Worm (Caenorhabditis elegans): ENCODE measurements around the gene grd-5.

Gene grd-5

ce11 chrV:8610633-8611404 is 8.0 kb upstream of the grd-5 start, which contains the start of gene fip-4:
Gene fip-4, minus strand, starts transcription at chrV:8611268.
- 0 out of 2 replicates have a peak, but pooled peaks have one; percentile 18 for TF ChIP-seq B0336.3 (GFP tag; IDR thresholded peaks at IDR 0.05)
- TF ChIP-seq snpc-3.4 (tag; optimal IDR thresholded peaks at IDR 0.05), result no peak
- no peak for TF ChIP-seq Y53F4B.3 (GFP tag; IDR thresholded peaks at IDR 0.05)
- peak; percentile 67 for TF ChIP-seq nhr-80 (tag; optimal IDR thresholded peaks at IDR 0.05)
- no peak for TF ChIP-seq hmg-1.2 (GFP tag; IDR thresholded peaks at IDR 0.05)
- no peak for TF ChIP-seq lsl-1 (GFP tag; optimal IDR thresholded peaks at IDR 0.05)
- no peak for TF ChIP-seq akir-1 (GFP tag; optimal IDR thresholded peaks at IDR 0.05)
- TF ChIP-seq lag-1 (GFP tag; IDR thresholded peaks at IDR 0.05), result no peak
- TF ChIP-seq madf-10 (tag; optimal IDR thresholded peaks at IDR 0.05), result no peak
- no peak for TF ChIP-seq lsy-27 (tag; optimal IDR thresholded peaks at IDR 0.05; ENCODE audit: borderline replicate concordance, insufficient read depth)
- no peak for TF ChIP-seq pbrm-1 (GFP tag; IDR thresholded peaks at IDR 0.05)
- TF ChIP-seq die-1 (tag; optimal IDR thresholded peaks at IDR 0.05), result no peak
- no peak for TF ChIP-seq snpc-1.1 (tag; optimal IDR thresholded peaks at IDR 0.05; ENCODE audit: insufficient read depth)
- TF ChIP-seq aptf-2 (GFP tag; conservative IDR thresholded peaks at IDR 0.05), result no peak
- no peak for TF ChIP-seq attf-6 (GFP tag; IDR thresholded peaks at IDR 0.05)
- no peak for TF ChIP-seq ceh-27 (GFP tag; optimal IDR thresholded peaks at IDR 0.05)
- no peak for TF ChIP-seq efl-1 (GFP tag; optimal IDR thresholded peaks at IDR 0.05)
- TF ChIP-seq hsf-1 (GFP tag; IDR thresholded peaks at IDR 0.05), result no peak
- no peak for TF ChIP-seq Y79H2A.3 (GFP tag; conservative IDR thresholded peaks at IDR 0.05)
- TF ChIP-seq F57A8.1 (GFP tag; optimal IDR thresholded peaks at IDR 0.05), result no peak
- TF ChIP-seq rpc-1 (optimal IDR thresholded peaks at IDR 0.05), result no peak
- TF ChIP-seq rpc-1 (tag; optimal IDR thresholded peaks at IDR 0.05), result no peak
- TF ChIP-seq aptf-3 (GFP tag; IDR thresholded peaks at IDR 0.05), result 0 out of 2 replicates have a peak, but pooled peaks have one; percentile 23
- no peak for TF ChIP-seq snpc-4 (GFP tag; optimal IDR thresholded peaks at IDR 0.05)
- no peak for TF ChIP-seq snpc-4 (tag; optimal IDR thresholded peaks at IDR 0.05)
- TF ChIP-seq bed-2 (GFP tag; IDR thresholded peaks at IDR 0.05), result no peak
- no peak for TF ChIP-seq atf-7 (tag; optimal IDR thresholded peaks at IDR 0.05)
- TF ChIP-seq hlh-26 (GFP tag; conservative IDR thresholded peaks at IDR 0.05), result no peak
- TF ChIP-seq pha-4 (tag; optimal IDR thresholded peaks at IDR 0.05), result peak; percentile 68
- TF ChIP-seq ztf-3 (GFP tag; optimal IDR thresholded peaks at IDR 0.05), result no peak
- no peak for TF ChIP-seq K12H6.12 (tag; optimal IDR thresholded peaks at IDR 0.05)
- no peak for TF ChIP-seq ama-1 (optimal IDR thresholded peaks at IDR 0.05)
- TF ChIP-seq ama-1 (GFP tag; optimal IDR thresholded peaks at IDR 0.05), result no peak
- no peak for TF ChIP-seq gei-17 (GFP tag; optimal IDR thresholded peaks at IDR 0.05)
- no peak for TF ChIP-seq ceh-91 (GFP tag; IDR thresholded peaks at IDR 0.05)
- peak; percentile 10 for TF ChIP-seq ZK185.1 (tag; optimal IDR thresholded peaks at IDR 0.05; ENCODE audit: poor library complexity, severe bottlenecking)
- no peak for TF ChIP-seq Y95B8A.8 (GFP tag; IDR thresholded peaks at IDR 0.05)
- TF ChIP-seq zfh-2 (GFP tag; conservative IDR thresholded peaks at IDR 0.05), result 0 out of 2 replicates have a peak, but pooled peaks have one; percentile 8
- no peak for TF ChIP-seq F37B4.10 (GFP tag; IDR thresholded peaks at IDR 0.05)
- no peak for TF ChIP-seq snpc-1.3 (tag; optimal IDR thresholded peaks at IDR 0.05; ENCODE audit: insufficient read depth)
- no peak for TF ChIP-seq cebp-2 (GFP tag; IDR thresholded peaks at IDR 0.05)
- no peak for TF ChIP-seq ceh-100 (GFP tag; IDR thresholded peaks at IDR 0.05)
- TF ChIP-seq cebp-1 (GFP tag; IDR thresholded peaks at IDR 0.05), result no peak
- TF ChIP-seq cebp-1 (tag; optimal IDR thresholded peaks at IDR 0.05), result no peak
- no peak for TF ChIP-seq rec-8 (tag; optimal IDR thresholded peaks at IDR 0.05)
- no peak for TF ChIP-seq T07F8.4 (tag; optimal IDR thresholded peaks at IDR 0.05)
- no peak for TF ChIP-seq let-607 (tag; optimal IDR thresholded peaks at IDR 0.05)
